Worm (Caenorhabditis elegans): ENCODE data around the gene rsef-1.

DNA sequence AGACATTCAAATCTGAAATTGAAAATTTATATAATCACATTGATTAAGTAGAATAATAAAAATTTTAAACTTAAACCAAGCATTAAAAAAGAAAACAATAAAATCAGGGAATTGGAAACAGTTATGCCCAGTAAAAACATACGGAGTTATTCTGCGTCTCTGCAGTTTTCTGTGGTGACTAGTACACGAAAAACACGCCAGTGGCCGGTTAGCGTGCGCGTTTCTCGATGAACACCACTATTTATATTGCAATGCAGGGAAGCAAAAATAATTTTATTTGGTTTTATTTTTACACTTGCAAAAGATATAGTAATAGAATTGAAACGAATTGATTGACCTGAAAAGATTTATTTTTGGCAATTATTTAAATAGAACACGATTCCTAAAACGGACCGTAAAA lies 40.6 kb upstream of the rsef-1 start, which contains the start of gene sec-3:
- TF ChIP-seq unc-39 (tag; optimal IDR thresholded peaks at IDR 0.05) (no peak), lin-11 (tag; optimal IDR thresholded peaks at IDR 0.05) (peak; percentile 57)
